Fruit fly (Drosophila melanogaster) whole organism, embryonic: ENCODE data around the gene CG43078.

Experiments
- Atf-2 ChIP-seq: fragments of 200-800 bp; sonication (Bioruptor generic); optimal IDR thresholded peaks from 2 replicates; lab custom pipeline; 2016; ENCODE audit warnings: missing biosample characterization, missing genetic modification characterization
- CG11560 ChIP-seq: fragments of 200-800 bp; sonication (Bioruptor generic); IDR thresholded peaks from 3 replicates; pipeline ENCODE4 v1.3.6; 2022; ENCODE audit warnings: missing biosample characterization, missing genetic modification characterization
- CG12219 ChIP-seq: fragments of 200-800 bp; sonication (Bioruptor generic); optimal IDR thresholded peaks from 3 replicates; lab custom pipeline; 2018; ENCODE audit warnings: missing biosample characterization, mild to moderate bottlenecking, missing genetic modification characterization
- CG12769 ChIP-seq: fragments of 200-800 bp; sonication (Bioruptor generic); optimal IDR thresholded peaks from 2 replicates; lab custom pipeline; 2019; ENCODE audit warnings: missing biosample characterization, mild to moderate bottlenecking, missing genetic modification characterization, moderate library complexity
- CG17359 ChIP-seq: fragments of 200-800 bp; sonication (Bioruptor generic); optimal IDR thresholded peaks from 3 replicates; lab custom pipeline; 2018; ENCODE audit warnings: missing biosample characterization, mild to moderate bottlenecking, missing genetic modification characterization, moderate library complexity
- CG4404 ChIP-seq: fragments of 200-800 bp; sonication (Bioruptor generic); IDR thresholded peaks from 2 replicates; pipeline ENCODE4 v1.3.6; 2022; ENCODE audit warnings: missing biosample characterization, missing genetic modification characterization
- GATAe ChIP-seq: fragments of 200-800 bp; sonication (Bioruptor generic); conservative IDR thresholded peaks from 2 replicates; pipeline ENCODE4 v1.3.6; 2022; ENCODE audit warnings: missing biosample characterization, missing genetic modification characterization
- btn ChIP-seq: fragments of 200-800 bp; sonication (Bioruptor generic); optimal IDR thresholded peaks from 2 replicates; lab custom pipeline; 2016; ENCODE audit warnings: missing biosample characterization, missing genetic modification characterization
- cad ChIP-seq: fragments of >200 bp; optimal IDR thresholded peaks from 2 replicates; lab custom pipeline; 2017; ENCODE audit warnings: missing biosample characterization, missing genetic modification characterization
- danr ChIP-seq: fragments of 200-800 bp; sonication (Bioruptor generic); IDR thresholded peaks from 2 replicates; pipeline ENCODE4 v1.3.6; 2022; ENCODE audit warnings: missing biosample characterization, missing genetic modification characterization
- ems ChIP-seq: fragments of 200-800 bp; sonication (Bioruptor generic); optimal IDR thresholded peaks from 3 replicates; lab custom pipeline; 2016; ENCODE audit warnings: missing biosample characterization, missing genetic modification characterization
- fd96Cb ChIP-seq: fragments of 200-800 bp; sonication (Bioruptor generic); optimal IDR thresholded peaks from 2 replicates; lab custom pipeline; 2018; ENCODE audit warnings: missing biosample characterization, mild to moderate bottlenecking, missing genetic modification characterization, moderate library complexity
- hb ChIP-seq: fragments of 200-800 bp; sonication (Bioruptor generic); IDR thresholded peaks from 3 replicates; pipeline ENCODE4 v1.3.6; 2022; ENCODE audit warnings: missing biosample characterization, missing genetic modification characterization; ENCODE audit not compliant: partially characterized antibody
- stc ChIP-seq: fragments of 200-800 bp; sonication (Bioruptor generic); IDR thresholded peaks from 2 replicates; pipeline ENCODE4 v1.3.6; 2022; ENCODE audit warnings: missing biosample characterization, missing genetic modification characterization

DNA sequence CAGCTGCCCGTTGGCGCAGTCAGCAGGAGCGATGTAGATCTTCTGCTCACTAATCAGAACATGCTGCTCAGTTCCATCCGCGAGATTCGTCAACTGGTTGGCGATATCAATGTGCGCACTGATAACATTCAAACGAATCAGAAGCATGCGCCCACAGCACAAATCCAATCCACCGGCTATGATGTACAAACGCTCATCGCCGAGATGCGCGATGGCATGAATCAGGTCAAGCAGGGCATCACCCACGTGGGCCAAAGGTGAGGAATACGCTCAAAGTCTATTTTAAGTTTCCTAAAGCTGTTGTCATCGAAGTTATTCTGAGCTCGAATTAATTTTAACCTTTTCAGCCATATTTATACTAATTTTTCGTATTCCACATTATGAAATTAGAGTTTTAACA, 40.2 kb upstream of the CG43078 start:
- no peak for TF ChIP-seq CG11560 (tag; lab: Robert Waterston, UW)
- TF ChIP-seq CG17359 (tag; lab: Kevin White, UChicago): no peak
- TF ChIP-seq fd96Cb (tag; lab: Kevin White, UChicago): no peak
- no peak for TF ChIP-seq CG12219 (GFP tag; lab: Kevin White, UChicago)
- TF ChIP-seq CG12769: no peak
- TF ChIP-seq Atf-2: no peak
- TF ChIP-seq GATAe: no peak
- no peak for TF ChIP-seq CG4404 (GFP tag; lab: Robert Waterston, UW)
- TF ChIP-seq danr (GFP tag; lab: Robert Waterston, UW): no peak
- no peak for TF ChIP-seq btn (GFP tag; lab: Kevin White, UChicago)
- no peak for TF ChIP-seq stc
- TF ChIP-seq ems (GFP tag; lab: Kevin White, UChicago): no peak
- no peak for TF ChIP-seq hb (GFP tag; lab: Robert Waterston, UW)
- TF ChIP-seq cad (GFP tag; lab: Kevin White, UChicago): no peak
